Worm (Caenorhabditis elegans) whole organism, young adult: Measurements from ENCODE around the gene asp-18.

Experiments used
- B0035.1 ChIP-seq: sonication (generic microtip); optimal IDR thresholded peaks from 2 replicates; lab custom pipeline; 2016; ENCODE audit warnings: missing genetic modification characterization, mild to moderate bottlenecking, missing compliant biosample characterization, missing genotype, missing genetic modification reagents
- B0261.1 ChIP-seq: sonication (generic microtip); optimal IDR thresholded peaks from 2 replicates; lab custom pipeline; 2016; ENCODE audit warnings: mild to moderate bottlenecking, missing genetic modification characterization, moderate library complexity, missing compliant biosample characterization
- D2030.7 ChIP-seq: fragments of 200-800 bp; sonication (Bioruptor generic); IDR thresholded peaks from 2 replicates; pipeline ENCODE4 v1.3.6; 2022; ENCODE audit warnings: missing genetic modification reagents, missing genetic modification characterization, missing compliant biosample characterization
- F49E8.2 ChIP-seq: sonication (generic microtip); optimal IDR thresholded peaks from 3 replicates; lab custom pipeline; 2017; ENCODE audit warnings: missing genetic modification characterization, mild to moderate bottlenecking, missing compliant biosample characterization, antibody characterized with exemption, moderate library complexity; ENCODE audit not compliant: insufficient read depth
- F55B11.4 ChIP-seq: sonication (generic microtip); optimal IDR thresholded peaks from 2 replicates; lab custom pipeline; 2016; ENCODE audit warnings: missing compliant biosample characterization, missing genetic modification characterization, borderline replicate concordance; ENCODE audit not compliant: insufficient read depth
- F57C9.4 ChIP-seq: sonication (generic microtip); optimal IDR thresholded peaks from 2 replicates; lab custom pipeline; 2017; ENCODE audit warnings: mild to moderate bottlenecking, missing genetic modification characterization, missing compliant biosample characterization
- T26A5.8 ChIP-seq: sonication (generic microtip); optimal IDR thresholded peaks from 2 replicates; lab custom pipeline; 2016; ENCODE audit warnings: missing genetic modification characterization, missing compliant biosample characterization
- Y67H2A.10 ChIP-seq: fragments of 200-800 bp; sonication (Bioruptor generic); conservative IDR thresholded peaks from 2 replicates; pipeline ENCODE4 v1.3.6; 2022; ENCODE audit warnings: missing genetic modification reagents, missing genetic modification characterization, missing compliant biosample characterization
- Y95B8A.8 ChIP-seq: fragments of 200-800 bp; sonication (Bioruptor generic); IDR thresholded peaks from 2 replicates; pipeline ENCODE4 v1.3.6; 2022; ENCODE audit warnings: missing genetic modification reagents, missing genetic modification characterization, missing compliant biosample characterization
- attf-5 ChIP-seq: fragments of 200-800 bp; sonication (Bioruptor generic); optimal IDR thresholded peaks from 2 replicates; lab custom pipeline; 2018; ENCODE audit warnings: mild to moderate bottlenecking, missing genetic modification characterization, missing compliant biosample characterization
- cebp-2 ChIP-seq: fragments of 200-800 bp; sonication (Bioruptor generic); IDR thresholded peaks from 2 replicates; pipeline ENCODE4 v1.3.6; 2022; ENCODE audit warnings: missing genetic modification characterization, missing compliant biosample characterization
- ceh-91 ChIP-seq: fragments of 200-800 bp; sonication (Bioruptor generic); IDR thresholded peaks from 2 replicates; pipeline ENCODE4 v1.3.6; 2022; ENCODE audit warnings: missing genetic modification reagents, missing genetic modification characterization, missing compliant biosample characterization
- chd-7 ChIP-seq: sonication (generic microtip); optimal IDR thresholded peaks from 2 replicates; lab custom pipeline; 2016; ENCODE audit warnings: mild to moderate bottlenecking, missing genetic modification characterization, moderate library complexity, missing compliant biosample characterization
- dpl-1 ChIP-seq: fragments of 150-350 bp; optimal IDR thresholded peaks from 2 replicates; lab custom pipeline; 2014; ENCODE audit warnings: missing biosample characterization, missing genetic modification reagents, missing genetic modification characterization
- him-1 ChIP-seq: sonication (generic microtip); optimal IDR thresholded peaks from 2 replicates; lab custom pipeline; 2016; ENCODE audit warnings: missing genotype, missing genetic modification reagents, missing genetic modification characterization, missing compliant biosample characterization
- hlh-26 ChIP-seq: fragments of 200-800 bp; sonication (Bioruptor generic); conservative IDR thresholded peaks from 2 replicates; pipeline ENCODE4 v1.3.6; 2022; ENCODE audit warnings: missing genetic modification reagents, missing genetic modification characterization, missing compliant biosample characterization
- lag-1 ChIP-seq: fragments of 200-800 bp; sonication (Bioruptor generic); IDR thresholded peaks from 2 replicates; pipeline ENCODE4 v1.3.6; 2022; ENCODE audit warnings: missing genetic modification reagents, missing genetic modification characterization, missing compliant biosample characterization
- let-526 ChIP-seq: fragments of 200-800 bp; sonication (Bioruptor generic); IDR thresholded peaks from 2 replicates; pipeline ENCODE4 v1.3.6; 2022; ENCODE audit warnings: missing genetic modification reagents, missing genetic modification characterization, missing compliant biosample characterization
- lin-26 ChIP-seq: fragments of 200-800 bp; sonication (Bioruptor generic); IDR thresholded peaks from 2 replicates; pipeline ENCODE4 v1.3.6; 2022; ENCODE audit warnings: missing genetic modification reagents, missing genetic modification characterization, missing compliant biosample characterization
- madf-10 ChIP-seq: sonication (generic microtip); optimal IDR thresholded peaks from 2 replicates; lab custom pipeline; 2016; ENCODE audit warnings: mild to moderate bottlenecking, missing genetic modification characterization, missing compliant biosample characterization
- nfya-2 ChIP-seq: fragments of 200-800 bp; sonication (Bioruptor generic); IDR thresholded peaks from 2 replicates; pipeline ENCODE4 v1.3.6; 2022; ENCODE audit warnings: missing genetic modification reagents, missing genetic modification characterization, missing compliant biosample characterization
- nfyb-1 ChIP-seq: fragments of 200-800 bp; sonication (Bioruptor generic); IDR thresholded peaks from 2 replicates; pipeline ENCODE4 v1.3.6; 2022; ENCODE audit warnings: missing genetic modification reagents, missing genetic modification characterization, missing compliant biosample characterization
- pha-4 ChIP-seq: fragments of 150-350 bp; sonication (generic microtip); optimal IDR thresholded peaks from 2 replicates; lab custom pipeline; 2014; ENCODE audit warnings: missing biosample characterization, missing genetic modification reagents, missing genetic modification characterization
- rcor-1 ChIP-seq: fragments of 200-800 bp; sonication (Bioruptor generic); IDR thresholded peaks from 2 replicates; pipeline ENCODE4 v1.3.6; 2022; ENCODE audit warnings: missing genetic modification reagents, missing genetic modification characterization, missing compliant biosample characterization
- rpc-1 ChIP-seq, 2 experiments: fragments of 150-350 bp in 1 of 2; sonication (generic microtip) in 1 of 2; optimal IDR thresholded peaks; 2 replicates each; lab custom pipeline; 2014 to 2018; ENCODE audit warnings: missing biosample characterization in 1 of 2, missing genetic modification characterization in 1 of 2, missing genetic modification reagents in 1 of 2, missing genotype in 1 of 2
- tbp1 ChIP-seq: fragments of 200-800 bp; sonication (Bioruptor generic); optimal IDR thresholded peaks from 2 replicates; lab custom pipeline; 2018; ENCODE audit warnings: mild to moderate bottlenecking, missing genetic modification characterization, missing compliant biosample characterization
- xnd-1 ChIP-seq: sonication (generic microtip); optimal IDR thresholded peaks from 2 replicates; lab custom pipeline; 2016; ENCODE audit warnings: missing genotype, missing genetic modification reagents, missing genetic modification characterization, missing compliant biosample characterization
- ztf-22 ChIP-seq: fragments of 200-800 bp; sonication (Bioruptor generic); optimal IDR thresholded peaks from 2 replicates; lab custom pipeline; 2018; ENCODE audit warnings: mild to moderate bottlenecking, missing genetic modification characterization, moderate library complexity, missing compliant biosample characterization
- ztf-25 ChIP-seq: fragments of 200-800 bp; sonication (Bioruptor generic); IDR thresholded peaks from 2 replicates; pipeline ENCODE4 v1.3.6; 2022; ENCODE audit warnings: missing genetic modification reagents, missing genetic modification characterization, missing compliant biosample characterization
- ztf-28 ChIP-seq: fragments of 200-800 bp; sonication (Bioruptor generic); IDR thresholded peaks from 2 replicates; pipeline ENCODE4 v1.3.6; 2022; ENCODE audit warnings: missing genetic modification reagents, missing genetic modification characterization, missing compliant biosample characterization

asp-18 gene

DNA sequence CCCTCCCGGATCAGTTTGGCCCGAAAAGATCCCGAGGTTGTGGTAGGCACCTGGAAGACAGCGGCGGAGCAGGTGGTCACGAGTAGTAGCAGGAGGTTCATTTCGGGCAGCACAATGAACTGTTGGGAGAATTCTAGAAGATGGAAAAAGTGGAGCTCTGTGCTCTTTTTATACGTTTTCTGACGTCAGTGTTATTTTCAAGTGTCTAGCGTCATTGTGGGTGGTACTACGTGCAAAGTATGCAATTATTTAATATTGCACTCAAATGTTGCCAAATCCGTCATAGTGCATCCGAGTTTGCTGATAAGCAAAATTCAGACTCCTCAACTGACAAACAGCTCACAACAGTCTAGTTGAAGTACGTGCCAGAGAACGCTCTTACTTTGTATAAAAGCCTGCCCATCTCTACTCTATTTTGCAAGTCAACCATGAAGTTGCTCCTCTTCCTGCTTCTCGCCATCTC is at the start of gene asp-18, which contains the start of gene scl-19:
asp-18 (minus strand) TSS at position 101 of the 463 bp plus-strand sequence.
scl-19 (plus strand) TSS at position 413 of the 463 bp plus-strand sequence.
- no peak for TF ChIP-seq F57C9.4 (tag; lab: Kevin White, UChicago)
- no peak for TF ChIP-seq hlh-26
- TF ChIP-seq nfya-2 (GFP tag; lab: Robert Waterston, UW): 0 out of 2 replicates have a peak, but pooled peaks have one; percentile 24

DNA sequence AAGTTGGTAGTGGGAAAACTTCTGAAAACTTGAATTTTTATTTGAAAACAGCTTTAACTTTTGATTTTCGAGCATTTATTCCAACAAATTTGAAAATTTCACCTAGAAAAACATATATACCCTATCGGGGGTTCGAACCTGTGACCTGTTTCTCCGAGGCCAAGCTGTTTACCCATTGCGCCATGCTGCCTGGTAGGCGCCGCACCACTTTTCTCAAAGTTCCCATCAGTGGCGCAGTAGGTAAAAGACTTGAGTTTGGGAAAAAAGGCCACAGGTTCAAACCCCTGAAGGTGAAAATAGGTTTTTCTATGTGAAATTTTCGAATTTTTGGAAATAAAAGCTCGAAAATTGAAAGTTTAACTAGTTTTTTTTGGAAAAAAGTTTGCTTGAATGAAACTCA is 49.1 kb upstream of the asp-18 start:
- TF ChIP-seq rpc-1 (optimal IDR thresholded peaks at IDR 0.05; lab: Kevin White, UChicago): peak; percentile 25
- TF ChIP-seq rpc-1 (tag; optimal IDR thresholded peaks at IDR 0.05; lab: Kevin White, UChicago): peak; percentile 68
- TF ChIP-seq tbp1: peak; percentile 73
- peak; percentile 3 for TF ChIP-seq B0261.1 (tag; lab: Kevin White, UChicago)
- TF ChIP-seq F49E8.2 (tag; lab: Kevin White, UChicago): no peak
- TF ChIP-seq, all 124 proteins: peak for 3

DNA sequence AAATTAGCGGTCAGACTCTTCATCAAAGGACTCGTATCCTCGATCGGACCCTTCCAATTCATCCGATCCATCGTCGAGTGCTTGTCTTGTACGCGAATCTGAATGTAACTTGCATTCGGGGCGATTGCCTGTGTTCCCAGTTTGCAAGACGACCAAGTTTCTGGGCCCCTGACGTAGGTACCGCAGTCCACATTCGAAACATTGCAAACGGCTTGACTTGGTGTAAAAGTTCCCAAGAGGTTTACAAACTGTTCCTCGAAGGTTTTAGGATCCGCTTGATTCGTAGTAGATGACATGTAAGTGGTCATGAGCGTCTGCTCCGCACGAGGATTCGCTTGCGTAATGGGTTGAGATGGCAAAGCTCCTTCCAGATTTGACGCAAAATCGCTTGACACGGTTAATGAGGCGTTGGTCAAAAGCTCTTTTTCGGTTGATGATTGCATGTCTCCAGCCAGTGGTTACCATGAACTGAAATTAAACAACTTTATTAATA is 44.8 kb upstream of the asp-18 start, which contains the start of gene Y17D7B.4:
Y17D7B.4 (minus strand) TSS at position 443 of the 493 bp plus-strand sequence.
- TF ChIP-seq cebp-2 (GFP tag; lab: Robert Waterston, UW): no peak
- TF ChIP-seq ztf-25: no peak
- TF ChIP-seq F55B11.4 (tag; lab: Kevin White, UChicago): no peak

DNA sequence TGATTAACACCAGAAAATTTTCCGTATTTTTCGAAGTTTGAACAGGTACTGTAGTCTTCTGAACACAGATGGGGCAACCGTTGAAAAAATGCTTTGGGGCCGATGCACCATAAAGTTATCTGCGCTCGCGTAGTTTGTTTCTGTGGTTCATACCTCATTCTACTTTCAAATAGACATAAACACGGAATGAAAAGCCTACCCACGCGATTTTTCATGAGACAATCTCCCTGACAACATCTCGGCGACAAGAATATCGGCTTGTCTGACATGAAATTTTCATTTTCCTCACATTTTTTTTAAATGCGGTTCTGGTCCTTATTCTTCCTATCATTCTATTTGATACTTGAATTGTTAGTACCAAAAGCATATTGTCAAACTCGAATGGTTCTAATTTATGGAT is 41.3 kb upstream of the asp-18 start, which contains the start of gene clec-257:
clec-257 (plus strand) TSS at position 301 of the 400 bp plus-strand sequence.
- TF ChIP-seq let-526 (GFP tag; lab: Robert Waterston, UW): no peak

DNA sequence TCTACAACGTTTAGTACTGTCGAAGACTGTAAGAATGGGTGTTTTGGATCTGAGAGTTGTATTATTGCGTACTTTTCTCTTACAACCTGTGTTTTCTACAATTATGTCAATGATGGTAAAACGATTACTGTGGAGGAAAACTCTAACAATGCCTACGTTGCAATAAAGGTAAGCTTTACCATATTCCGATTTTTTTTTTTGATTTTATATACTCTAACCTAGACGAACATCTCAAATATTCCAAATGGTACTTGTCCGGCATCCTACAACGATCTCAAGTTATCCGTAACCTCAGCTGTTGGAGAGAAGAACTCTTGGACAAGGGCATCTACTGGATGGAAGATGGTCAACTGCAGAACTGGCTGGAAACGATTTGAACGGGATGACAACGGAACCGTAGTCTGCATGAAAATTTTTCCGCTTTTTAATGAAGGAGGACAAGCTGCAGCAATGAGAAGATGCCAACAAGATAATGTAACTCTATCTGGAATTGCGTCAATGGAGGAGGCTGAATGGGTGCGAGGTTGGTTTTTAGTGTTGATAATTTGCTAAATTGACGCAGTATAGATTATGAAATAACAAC is 40.4 kb upstream of the asp-18 start:
- no peak for TF ChIP-seq him-1 (tag; lab: Kevin White, UChicago)
- TF ChIP-seq ztf-28: no peak
- no peak for TF ChIP-seq Y67H2A.10
- TF ChIP-seq ceh-91 (GFP tag; lab: Robert Waterston, UW): no peak
- TF ChIP-seq dpl-1 (GFP tag; lab: Kevin White, UChicago): no peak
- no peak for TF ChIP-seq xnd-1 (tag; lab: Kevin White, UChicago)
- no peak for TF ChIP-seq F57C9.4 (tag; lab: Kevin White, UChicago)
- no peak for TF ChIP-seq D2030.7
- TF ChIP-seq lin-26 (GFP tag; lab: Robert Waterston, UW): no peak
- TF ChIP-seq pha-4 (tag; lab: Kevin White, UChicago): no peak
- no peak for TF ChIP-seq B0035.1 (tag; lab: Kevin White, UChicago)
- TF ChIP-seq Y95B8A.8 (GFP tag; lab: Robert Waterston, UW): no peak
- TF ChIP-seq lag-1 (GFP tag; lab: Robert Waterston, UW): no peak
- no peak for TF ChIP-seq rcor-1 (GFP tag; lab: Robert Waterston, UW)
- TF ChIP-seq chd-7 (tag; lab: Kevin White, UChicago): no peak
- no peak for TF ChIP-seq ztf-22
- no peak for TF ChIP-seq madf-10 (tag; lab: Kevin White, UChicago)
- no peak for TF ChIP-seq attf-5 (GFP tag; lab: Kevin White, UChicago)
- no peak for TF ChIP-seq T26A5.8 (tag; lab: Kevin White, UChicago)
- TF ChIP-seq nfyb-1 (GFP tag; lab: Robert Waterston, UW): no peak
- TF ChIP-seq, all 124 proteins: peak for 0
